Fruit fly (Drosophila melanogaster): ENCODE results near the gene CG32554.

CG32554 gene

DNA sequence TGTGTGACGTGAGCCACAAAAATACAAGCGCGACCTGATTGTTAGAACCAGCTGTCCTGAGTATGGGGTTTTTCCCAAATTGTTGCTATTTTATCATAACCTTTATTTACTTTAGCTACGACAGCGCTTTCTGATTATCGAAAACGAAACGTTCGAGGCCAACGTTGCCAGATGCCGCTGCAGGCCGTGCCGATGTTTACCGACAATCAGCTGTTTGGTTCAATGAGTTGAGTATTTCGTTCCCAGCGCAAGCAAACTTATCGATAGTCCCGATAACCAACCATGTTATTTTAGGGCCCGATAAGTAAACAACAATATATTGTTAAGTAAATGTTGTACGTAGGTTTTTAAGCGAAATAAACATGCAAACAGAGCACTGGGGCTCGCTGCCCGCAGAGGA, 2.3 kb downstream of the CG32554 start, which contains the start of the genes CG15814 and Spt7:
Gene CG15814 (minus strand): TSS at position 164 of the 400 bp plus-strand sequence.
Gene Spt7 (plus strand): TSS at position 282 of the 400 bp plus-strand sequence.
- TF ChIP-seq CG12768 (GFP tag; optimal IDR thresholded peaks at IDR 0.05) (no peak), Clk (GFP tag; optimal IDR thresholded peaks at IDR 0.05) (no peak), CG33017 (tag; optimal IDR thresholded peaks at IDR 0.05) (no peak), kay (GFP tag; ENCODE audit: borderline replicate concordance) (no peak), CG11617 (GFP tag; optimal IDR thresholded peaks at IDR 0.05) (peak; percentile 65), CG14711 (tag; optimal IDR thresholded peaks at IDR 0.05) (peak; percentile 8), Hr96 (GFP tag; optimal IDR thresholded peaks at IDR 0.05) (no peak), toe (GFP tag; optimal IDR thresholded peaks at IDR 0.05) (no peak), tj (GFP tag; optimal IDR thresholded peaks at IDR 0.05) (peak; percentile 61), ovo (GFP tag; optimal IDR thresholded peaks at IDR 0.05) (peak; percentile 72), CG7101 (tag; optimal IDR thresholded peaks at IDR 0.05) (peak; percentile 43), cic (GFP tag; optimal IDR thresholded peaks at IDR 0.05) (peak; percentile 40), cnc (optimal IDR thresholded peaks at IDR 0.05) (peak in 1 of 2 experiments; percentile 16), pad (GFP tag; optimal IDR thresholded peaks at IDR 0.05) (peak; percentile 51), Crg-1 (GFP tag; optimal IDR thresholded peaks at IDR 0.05) (peak; percentile 69), Mnt (GFP tag; optimal IDR thresholded peaks at IDR 0.05) (peak; percentile 81), CG1620 (GFP tag; optimal IDR thresholded peaks at IDR 0.05) (peak; percentile 34), bab1 (GFP tag; optimal IDR thresholded peaks at IDR 0.05) (peak; percentile 69), CG5204 (GFP tag; optimal IDR thresholded peaks at IDR 0.05) (no peak), CG7045 (GFP tag; optimal IDR thresholded peaks at IDR 0.05) (no peak)

dm6 chrX:17845820-17846379, 6.6 kb downstream of the CG32554 start:
- TF ChIP-seq cic (GFP tag; optimal IDR thresholded peaks at IDR 0.05) (peak; percentile 19), Hr96 (GFP tag; optimal IDR thresholded peaks at IDR 0.05) (no peak)

DNA sequence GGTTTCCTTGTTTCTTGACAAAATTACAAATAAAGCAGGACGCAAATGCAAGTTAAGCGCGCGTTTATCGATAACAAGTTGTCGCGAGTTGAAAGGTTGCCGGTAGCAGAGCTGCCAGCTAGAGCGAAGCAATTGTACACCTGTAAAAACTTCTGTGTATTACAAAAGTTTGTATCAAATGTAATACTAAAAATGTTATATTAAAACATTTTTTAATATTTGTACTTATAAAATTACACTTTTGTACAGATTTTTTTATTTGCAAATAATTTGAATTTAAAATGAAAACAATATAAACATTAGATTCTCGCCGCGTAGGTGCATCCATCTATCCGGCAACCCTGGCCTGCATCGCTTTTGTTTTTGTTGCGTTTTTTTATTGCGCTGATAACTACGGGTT, 7.9 kb downstream of the CG32554 start, which contains the start of the genes CG8142 and Ucp4A:
Gene CG8142 (minus strand): TSS at position 82 of the 400 bp plus-strand sequence.
Gene Ucp4A (plus strand): TSS at position 327 of the 400 bp plus-strand sequence.
- TF ChIP-seq CG7045 (GFP tag; optimal IDR thresholded peaks at IDR 0.05) (peak; percentile 85), bab1 (GFP tag; optimal IDR thresholded peaks at IDR 0.05) (peak; percentile 96), kay (GFP tag; ENCODE audit: borderline replicate concordance) (no peak), Crg-1 (GFP tag; optimal IDR thresholded peaks at IDR 0.05) (peak; percentile 85), tj (GFP tag; optimal IDR thresholded peaks at IDR 0.05) (peak; percentile 74), CG12768 (GFP tag; optimal IDR thresholded peaks at IDR 0.05) (peak; percentile 85), Clk (GFP tag; optimal IDR thresholded peaks at IDR 0.05) (peak; percentile 69), ovo (GFP tag; optimal IDR thresholded peaks at IDR 0.05) (peak; percentile 73), toe (GFP tag; optimal IDR thresholded peaks at IDR 0.05) (peak; percentile 74), CG7101 (tag; optimal IDR thresholded peaks at IDR 0.05) (peak; percentile 96), Hr96 (GFP tag; optimal IDR thresholded peaks at IDR 0.05) (no peak), CG11617 (GFP tag; optimal IDR thresholded peaks at IDR 0.05) (peak; percentile 92), CG14711 (tag; optimal IDR thresholded peaks at IDR 0.05) (peak; percentile 96), CG33017 (tag; optimal IDR thresholded peaks at IDR 0.05) (peak; percentile 81), cnc (optimal IDR thresholded peaks at IDR 0.05) (no peak), cic (GFP tag; optimal IDR thresholded peaks at IDR 0.05) (peak; percentile 16), CG1620 (GFP tag; optimal IDR thresholded peaks at IDR 0.05) (peak; percentile 85), pad (GFP tag; optimal IDR thresholded peaks at IDR 0.05) (peak; percentile 85), CG5204 (GFP tag; optimal IDR thresholded peaks at IDR 0.05) (no peak), Mnt (GFP tag; optimal IDR thresholded peaks at IDR 0.05) (peak; percentile 79)

DNA sequence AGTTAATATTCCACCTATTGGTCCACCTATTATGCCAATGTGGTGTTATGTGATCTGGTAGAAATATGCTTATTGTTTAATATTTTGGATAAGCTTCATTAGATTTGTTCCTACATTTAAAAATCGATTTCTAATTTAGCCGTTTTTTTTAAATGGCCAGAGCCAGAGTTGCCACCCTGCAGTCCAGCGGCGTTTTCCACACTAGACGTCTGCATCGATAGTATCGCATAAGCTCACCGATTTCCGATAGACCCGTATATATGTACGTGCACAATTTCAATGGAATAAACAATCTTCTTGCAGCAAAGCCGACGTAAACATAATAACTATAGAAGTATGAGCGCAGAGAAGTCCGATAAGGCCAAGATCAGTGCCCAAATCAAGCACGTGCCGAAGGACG, 10.6 kb downstream of the CG32554 start, which contains the start of gene Taf9:
Gene Taf9 (plus strand): TSS at position 239 of the 400 bp plus-strand sequence.
- TF ChIP-seq CG5204 (GFP tag; optimal IDR thresholded peaks at IDR 0.05) (no peak), ovo (GFP tag; optimal IDR thresholded peaks at IDR 0.05) (no peak), tj (GFP tag; optimal IDR thresholded peaks at IDR 0.05) (no peak), pad (GFP tag; optimal IDR thresholded peaks at IDR 0.05) (peak; percentile 7), CG11617 (GFP tag; optimal IDR thresholded peaks at IDR 0.05) (no peak), cnc (optimal IDR thresholded peaks at IDR 0.05) (no peak), Mnt (GFP tag; optimal IDR thresholded peaks at IDR 0.05) (peak; percentile 23), cic (GFP tag; optimal IDR thresholded peaks at IDR 0.05) (peak; percentile 25), Hr96 (GFP tag; optimal IDR thresholded peaks at IDR 0.05) (no peak), CG14711 (tag; optimal IDR thresholded peaks at IDR 0.05) (peak; percentile 36), CG7045 (GFP tag; optimal IDR thresholded peaks at IDR 0.05) (no peak), Clk (GFP tag; optimal IDR thresholded peaks at IDR 0.05) (no peak), Crg-1 (GFP tag; optimal IDR thresholded peaks at IDR 0.05) (peak; percentile 26), CG1620 (GFP tag; optimal IDR thresholded peaks at IDR 0.05) (peak; percentile 47), CG33017 (tag; optimal IDR thresholded peaks at IDR 0.05) (no peak), CG7101 (tag; optimal IDR thresholded peaks at IDR 0.05) (no peak), bab1 (GFP tag; optimal IDR thresholded peaks at IDR 0.05) (peak; percentile 69), kay (GFP tag; ENCODE audit: borderline replicate concordance) (no peak), CG12768 (GFP tag; optimal IDR thresholded peaks at IDR 0.05) (no peak), toe (GFP tag; optimal IDR thresholded peaks at IDR 0.05) (no peak)

DNA sequence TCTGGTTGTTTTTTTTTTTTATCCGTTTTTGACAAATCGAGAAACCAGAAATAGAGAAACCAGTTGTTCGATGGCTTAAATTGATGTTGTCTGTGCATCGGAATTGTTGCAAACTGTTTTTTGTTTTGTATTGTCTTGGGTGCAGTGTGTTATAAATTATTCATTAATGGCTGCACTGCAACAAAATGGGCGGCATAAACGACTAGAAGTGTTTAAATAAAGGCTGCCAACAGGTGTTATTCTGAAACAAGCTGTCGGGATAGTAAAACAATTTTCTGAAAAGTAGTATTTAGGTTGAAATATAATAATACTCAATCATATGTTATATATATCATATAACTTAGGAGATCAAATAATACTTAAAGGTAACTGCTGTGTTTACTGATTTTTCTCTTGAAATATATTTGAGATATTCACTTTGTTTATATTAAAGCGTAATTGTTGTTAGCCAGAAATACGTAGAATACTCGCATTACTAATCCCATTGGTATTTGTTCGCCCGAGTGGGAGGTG, 16.0 kb downstream of the CG32554 start:
- TF ChIP-seq bab1 (GFP tag; optimal IDR thresholded peaks at IDR 0.05) = no peak
- TF ChIP-seq Hr96 (GFP tag; optimal IDR thresholded peaks at IDR 0.05) = no peak
- TF ChIP-seq CG7101 (tag; optimal IDR thresholded peaks at IDR 0.05) = no peak
- TF ChIP-seq CG7045 (GFP tag; optimal IDR thresholded peaks at IDR 0.05) = no peak
- no peak for TF ChIP-seq Crg-1 (GFP tag; optimal IDR thresholded peaks at IDR 0.05)
- TF ChIP-seq CG11617 (GFP tag; optimal IDR thresholded peaks at IDR 0.05) = no peak
- no peak for TF ChIP-seq cnc (optimal IDR thresholded peaks at IDR 0.05)
- no peak for TF ChIP-seq toe (GFP tag; optimal IDR thresholded peaks at IDR 0.05)
- TF ChIP-seq ovo (GFP tag; optimal IDR thresholded peaks at IDR 0.05) = no peak
- no peak for TF ChIP-seq Clk (GFP tag; optimal IDR thresholded peaks at IDR 0.05)
- no peak for TF ChIP-seq CG33017 (tag; optimal IDR thresholded peaks at IDR 0.05)
- TF ChIP-seq Mnt (GFP tag; optimal IDR thresholded peaks at IDR 0.05) = no peak
- TF ChIP-seq kay (GFP tag; ENCODE audit: borderline replicate concordance) = no peak
- no peak for TF ChIP-seq CG14711 (tag; optimal IDR thresholded peaks at IDR 0.05)
- TF ChIP-seq CG1620 (GFP tag; optimal IDR thresholded peaks at IDR 0.05) = no peak
- TF ChIP-seq CG5204 (GFP tag; optimal IDR thresholded peaks at IDR 0.05) = no peak
- no peak for TF ChIP-seq CG12768 (GFP tag; optimal IDR thresholded peaks at IDR 0.05)
